Worm (Caenorhabditis elegans): ENCODE data around the gene F45G2.9.

The F45G2.9 gene

ce11 chrIII:13426036-13426435, 10.7 kb downstream of the F45G2.9 start, which contains the start of gene cope-1 (continued):
- TF ChIP-seq lin-15B (tag; optimal IDR thresholded peaks at IDR 0.05) (no peak), aly-2 (tag; optimal IDR thresholded peaks at IDR 0.05) (no peak), lin-14 (GFP tag; optimal IDR thresholded peaks at IDR 0.05) (no peak), nhr-47 (tag; optimal IDR thresholded peaks at IDR 0.05) (peak; percentile 43), xbp-1 (tag; optimal IDR thresholded peaks at IDR 0.05) (peak; percentile 20), ces-1 (GFP tag; optimal IDR thresholded peaks at IDR 0.05) (no peak), unc-30 (tag; optimal IDR thresholded peaks at IDR 0.05) (no peak), swsn-7 (tag; optimal IDR thresholded peaks at IDR 0.05) (peak; percentile 11), mdl-1 (tag; optimal IDR thresholded peaks at IDR 0.05) (no peak), aha-1 (tag; optimal IDR thresholded peaks at IDR 0.05) (no peak), dpl-1 (GFP tag; optimal IDR thresholded peaks at IDR 0.05) (peak; percentile 27 to 61 (median 53)), C34B4.2 (tag; optimal IDR thresholded peaks at IDR 0.05) (no peak), nhr-77 (tag; optimal IDR thresholded peaks at IDR 0.05) (no peak), zag-1 (tag; optimal IDR thresholded peaks at IDR 0.05) (no peak), C16A3.4 (tag; optimal IDR thresholded peaks at IDR 0.05) (no peak), ztf-11 (tag; optimal IDR thresholded peaks at IDR 0.05) (no peak), Y116A8C.19 (tag; optimal IDR thresholded peaks at IDR 0.05; ENCODE audit: borderline replicate concordance) (no peak), F16B12.6 (tag; optimal IDR thresholded peaks at IDR 0.05) (peak; percentile 81), nhr-19 (GFP tag; conservative IDR thresholded peaks at IDR 0.05) (no peak), lir-3 (tag; optimal IDR thresholded peaks at IDR 0.05; ENCODE audit: poor library complexity) (no peak), pag-3 (tag; optimal IDR thresholded peaks at IDR 0.05; ENCODE audit: borderline replicate concordance, insufficient read depth) (no peak), irx-1 (tag; optimal IDR thresholded peaks at IDR 0.05) (no peak), ceh-8 (GFP tag; optimal IDR thresholded peaks at IDR 0.05) (no peak), C04F5.9 (tag; optimal IDR thresholded peaks at IDR 0.05) (no peak), nhr-76 (tag; optimal IDR thresholded peaks at IDR 0.05) (no peak), unc-86 (tag; optimal IDR thresholded peaks at IDR 0.05) (no peak), hpl-2 (GFP tag; optimal IDR thresholded peaks at IDR 0.05) (no peak), sox-4 (tag; optimal IDR thresholded peaks at IDR 0.05) (no peak), nhr-84 (tag; optimal IDR thresholded peaks at IDR 0.05) (no peak), pqm-1 (tag; optimal IDR thresholded peaks at IDR 0.05) (no peak), tbx-2 (tag; optimal IDR thresholded peaks at IDR 0.05) (no peak), snpc-4 (tag; optimal IDR thresholded peaks at IDR 0.05) (no peak), isw-1 (GFP tag; IDR thresholded peaks at IDR 0.05) (no peak), lin-35 (GFP tag; optimal IDR thresholded peaks at IDR 0.05) (peak; percentile 49 to 55), ztf-4 (tag; optimal IDR thresholded peaks at IDR 0.05) (no peak), zip-4 (GFP tag; optimal IDR thresholded peaks at IDR 0.05) (no peak), nhr-85 (tag) (no peak), nhr-90 (tag; optimal IDR thresholded peaks at IDR 0.05; ENCODE audit: poor library complexity) (no peak), ceh-82 (tag; optimal IDR thresholded peaks at IDR 0.05) (peak in 1 of 3 experiments; percentile 14), ceh-90 (tag; optimal IDR thresholded peaks at IDR 0.05) (no peak), hlh-17 (GFP tag; optimal IDR thresholded peaks at IDR 0.05; ENCODE audit: borderline replicate concordance) (no peak), rnt-1 (tag; optimal IDR thresholded peaks at IDR 0.05) (no peak), tlp-1 (tag; optimal IDR thresholded peaks at IDR 0.05) (no peak), pax-3 (tag; optimal IDR thresholded peaks at IDR 0.05) (no peak), nhr-237 (tag; optimal IDR thresholded peaks at IDR 0.05) (no peak), egl-27 (tag; optimal IDR thresholded peaks at IDR 0.05) (no peak), elt-3 (tag; optimal IDR thresholded peaks at IDR 0.05) (no peak), elt-2 (tag; optimal IDR thresholded peaks at IDR 0.05) (no peak), sup-37 (GFP tag; optimal IDR thresholded peaks at IDR 0.05) (no peak), mep-1 (tag; optimal IDR thresholded peaks at IDR 0.05) (peak; percentile 32), lin-39 (tag; optimal IDR thresholded peaks at IDR 0.05) (no peak), dsc-1 (tag; optimal IDR thresholded peaks at IDR 0.05) (no peak), fkh-4 (tag; optimal IDR thresholded peaks at IDR 0.05; ENCODE audit: borderline replicate concordance) (no peak)

All from whole organism, L1 larva.